Worm (Caenorhabditis elegans): ENCODE data around the gene T01C4.8.

The T01C4.8 gene

DNA sequence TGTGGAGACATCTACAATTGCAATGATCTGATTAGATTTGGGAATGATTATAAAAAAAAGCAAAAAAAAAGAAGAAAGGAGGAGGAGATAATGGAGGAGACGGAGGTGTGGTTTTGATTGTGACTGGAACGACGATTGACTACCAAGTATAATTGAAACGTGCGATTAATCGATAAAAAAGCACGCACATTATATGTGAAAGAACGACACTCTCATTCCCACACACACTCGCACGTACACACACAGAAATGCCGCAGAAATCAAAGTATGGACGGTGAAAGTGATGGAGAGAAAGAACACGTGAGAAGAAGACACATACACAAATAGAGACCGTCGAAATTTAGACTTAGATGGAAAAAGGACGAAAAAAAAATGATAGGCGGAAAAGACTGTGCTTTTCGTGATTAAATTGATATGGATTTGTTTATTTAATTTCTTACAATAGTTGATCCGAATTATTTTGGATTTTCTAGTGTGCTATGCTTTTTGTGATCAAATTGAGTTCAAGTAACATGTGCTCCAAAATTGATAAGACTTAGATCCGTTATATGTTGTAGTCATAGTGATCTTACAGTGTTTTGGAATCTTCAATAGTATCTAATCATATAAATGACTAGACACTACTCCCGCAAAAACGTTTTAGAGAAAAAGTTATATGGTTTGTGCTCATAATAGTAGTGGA, 35.5 kb downstream of the T01C4.8 start, which contains the start of gene nhr-135:
Gene nhr-135, minus strand, starts transcription at position 51 of the 682 bp plus-strand sequence.
- TF ChIP-seq unc-62 (GFP tag; optimal IDR thresholded peaks at IDR 0.05) = no peak

DNA sequence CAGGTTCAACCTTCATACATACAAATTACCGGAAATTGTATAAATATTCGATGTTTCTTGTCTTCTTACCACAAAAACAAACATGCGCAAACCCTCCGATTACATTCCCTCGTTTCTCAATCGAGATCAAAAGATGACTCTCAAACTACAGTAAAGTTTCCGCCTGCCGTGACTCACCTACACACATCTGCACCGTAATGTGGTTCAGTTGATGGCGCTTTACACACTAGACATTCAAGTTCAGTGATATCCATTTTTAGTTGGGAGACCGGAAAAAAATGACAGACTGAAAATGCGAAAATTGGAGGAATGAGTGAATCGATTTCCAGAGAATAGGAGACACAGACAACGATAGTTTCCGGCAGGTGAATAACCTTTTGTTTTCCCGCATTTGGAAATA, 38.1 kb downstream of the T01C4.8 start, which contains the start of gene nhr-286:
Gene nhr-286, minus strand, starts transcription at position 324 of the 400 bp plus-strand sequence.
- TF ChIP-seq unc-62 (GFP tag; optimal IDR thresholded peaks at IDR 0.05) = no peak

DNA sequence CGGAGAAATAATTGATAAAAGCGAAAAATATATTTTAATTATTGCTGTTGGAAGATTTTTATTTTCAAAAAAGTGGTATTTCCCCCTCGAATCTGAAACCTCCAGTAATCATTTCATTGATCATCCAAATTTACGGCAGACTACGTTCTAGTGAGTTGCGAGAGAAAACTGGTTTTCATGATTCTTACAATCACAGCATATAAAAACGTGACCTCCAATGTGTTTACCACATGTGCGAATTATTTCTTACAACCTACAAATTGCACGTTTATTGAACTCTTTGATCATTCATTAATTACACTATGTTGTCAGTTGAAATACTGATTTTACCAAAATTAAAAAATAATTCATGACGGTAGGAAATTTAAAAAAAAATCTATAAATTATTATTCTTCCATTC, 40.1 kb downstream of the T01C4.8 start:
- no peak for TF ChIP-seq unc-62 (GFP tag; optimal IDR thresholded peaks at IDR 0.05)

DNA sequence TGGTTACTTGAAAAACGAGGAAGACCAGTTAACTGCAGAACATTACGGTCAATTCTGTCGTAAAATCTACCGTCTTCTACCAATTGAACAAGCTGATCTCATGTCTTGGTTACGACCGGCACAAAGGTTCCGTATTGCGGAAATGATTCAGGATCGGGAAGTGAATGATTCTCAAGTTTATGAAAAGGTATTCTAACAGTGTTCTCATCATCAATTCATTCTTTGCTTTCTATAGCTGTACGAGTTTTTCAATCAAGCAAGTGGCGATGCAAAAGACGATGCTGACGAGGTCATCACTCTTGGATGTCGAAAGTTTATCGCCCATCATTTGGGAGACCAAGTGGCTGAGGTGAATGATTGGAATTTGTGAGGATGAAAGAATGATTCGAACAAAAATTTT, 42.0 kb downstream of the T01C4.8 start:
- TF ChIP-seq unc-62 (GFP tag; optimal IDR thresholded peaks at IDR 0.05) = no peak

DNA sequence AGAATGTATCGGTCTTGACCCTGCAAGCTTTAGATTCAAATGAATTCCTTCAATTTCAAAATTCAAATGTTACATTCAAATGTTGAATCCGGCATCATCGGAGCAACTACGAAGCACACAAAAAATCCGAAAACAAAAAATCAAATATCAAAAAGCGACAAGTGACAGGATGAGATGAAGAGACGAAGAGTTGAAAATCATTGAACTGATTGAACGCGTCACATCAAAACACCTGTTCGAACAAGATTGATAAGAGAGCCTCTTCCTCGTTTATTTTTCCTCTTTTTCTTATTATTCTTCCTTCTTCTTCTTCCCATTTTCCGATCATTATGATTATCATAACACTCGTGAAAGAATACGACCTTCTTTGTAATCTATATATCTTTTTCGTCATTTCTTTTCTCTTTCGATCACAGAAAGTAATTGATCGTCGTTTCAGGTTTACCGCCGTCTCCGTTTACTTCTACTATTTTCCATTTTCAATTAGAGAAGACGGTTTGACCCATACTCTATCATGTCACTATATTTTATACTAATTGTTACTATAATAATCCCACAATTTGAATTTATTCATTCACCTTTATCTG, 43.7 kb downstream of the T01C4.8 start, which contains the start of gene VC5.2:
Gene VC5.2, plus strand, starts transcription at position 439 of the 587 bp plus-strand sequence.
- no peak for TF ChIP-seq unc-62 (GFP tag; optimal IDR thresholded peaks at IDR 0.05)

ce11 chrV:7084612-7085139, 44.7 kb downstream of the T01C4.8 start, which contains the start of gene mys-1:
Gene mys-1, minus strand, starts transcription at chrV:7084662.
- TF ChIP-seq unc-62 (GFP tag; optimal IDR thresholded peaks at IDR 0.05) = no peak

- TF ChIP-seq unc-62 (GFP tag; optimal IDR thresholded peaks at IDR 0.05) = no peak
Measured at ce11 chrV:7079388-7079787, 50.0 kb downstream of the T01C4.8 start.

Measured in whole organism, dauer.